Worm (Caenorhabditis elegans): ENCODE results near the gene F54D12.9.

Gene F54D12.9

DNA sequence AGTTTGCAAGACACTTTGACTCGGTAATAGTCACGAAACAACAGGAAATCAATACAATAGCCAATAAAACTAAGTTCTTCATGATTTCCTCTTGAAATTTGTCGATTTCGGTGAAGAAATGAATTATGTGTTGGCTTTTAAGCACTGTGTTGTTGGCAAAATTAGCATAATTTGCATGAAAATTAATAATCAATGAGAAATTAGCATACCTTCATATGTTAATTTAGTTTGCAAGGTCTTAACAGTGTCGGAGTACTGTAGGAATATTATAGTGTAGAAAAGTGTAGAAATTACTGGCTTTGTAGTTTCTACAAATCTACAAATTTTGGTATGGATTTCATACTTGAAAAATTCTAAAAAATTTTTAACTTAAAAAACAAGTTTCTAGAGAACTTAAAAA, at the start of gene F54D12.9:
Gene F54D12.9 (minus strand): TSS at position 101 of the 400 bp plus-strand sequence.
- TF ChIP-seq flt-1 (GFP tag; IDR thresholded peaks at IDR 0.05) (no peak), ref-1 (GFP tag; conservative IDR thresholded peaks at IDR 0.05) (no peak), cog-1 (tag; optimal IDR thresholded peaks at IDR 0.05) (no peak), ztf-23 (GFP tag; IDR thresholded peaks at IDR 0.05) (no peak), klf-2 (GFP tag; conservative IDR thresholded peaks at IDR 0.05) (no peak), tab-1 (GFP tag; IDR thresholded peaks at IDR 0.05) (no peak), T22C8.4 (GFP tag; IDR thresholded peaks at IDR 0.05) (no peak), ztf-29 (GFP tag; IDR thresholded peaks at IDR 0.05) (no peak), med-1 (GFP tag; optimal IDR thresholded peaks at IDR 0.05; ENCODE audit: insufficient read depth) (no peak)

DNA sequence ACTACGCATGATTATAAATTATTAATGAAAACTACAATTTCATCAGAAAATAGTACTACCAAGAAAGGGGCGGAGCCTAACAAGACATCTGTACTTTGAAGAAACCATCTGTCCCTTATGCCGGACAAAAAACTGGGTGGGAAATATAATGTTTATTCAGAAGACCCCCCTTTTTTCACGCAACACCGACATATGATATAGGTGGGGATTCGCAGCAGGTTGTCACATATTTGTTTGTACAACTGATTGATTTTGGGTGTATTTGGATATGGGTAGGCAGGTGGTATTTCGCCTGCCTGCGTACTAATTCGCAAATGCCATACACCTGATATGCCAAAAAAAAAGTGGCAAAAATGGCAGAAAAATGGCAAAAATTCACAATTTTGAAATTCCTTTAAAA, 42.1 kb upstream of the F54D12.9 start, which contains the start of gene Y51H7C.10:
Gene Y51H7C.10 (minus strand): TSS at position 101 of the 400 bp plus-strand sequence.
- TF ChIP-seq tab-1 (GFP tag; IDR thresholded peaks at IDR 0.05) (no peak), med-1 (GFP tag; optimal IDR thresholded peaks at IDR 0.05; ENCODE audit: insufficient read depth) (no peak), flt-1 (GFP tag; IDR thresholded peaks at IDR 0.05) (no peak), ztf-23 (GFP tag; IDR thresholded peaks at IDR 0.05) (no peak), ztf-29 (GFP tag; IDR thresholded peaks at IDR 0.05) (no peak), cog-1 (tag; optimal IDR thresholded peaks at IDR 0.05) (no peak), T22C8.4 (GFP tag; IDR thresholded peaks at IDR 0.05) (no peak), klf-2 (GFP tag; conservative IDR thresholded peaks at IDR 0.05) (no peak)

DNA sequence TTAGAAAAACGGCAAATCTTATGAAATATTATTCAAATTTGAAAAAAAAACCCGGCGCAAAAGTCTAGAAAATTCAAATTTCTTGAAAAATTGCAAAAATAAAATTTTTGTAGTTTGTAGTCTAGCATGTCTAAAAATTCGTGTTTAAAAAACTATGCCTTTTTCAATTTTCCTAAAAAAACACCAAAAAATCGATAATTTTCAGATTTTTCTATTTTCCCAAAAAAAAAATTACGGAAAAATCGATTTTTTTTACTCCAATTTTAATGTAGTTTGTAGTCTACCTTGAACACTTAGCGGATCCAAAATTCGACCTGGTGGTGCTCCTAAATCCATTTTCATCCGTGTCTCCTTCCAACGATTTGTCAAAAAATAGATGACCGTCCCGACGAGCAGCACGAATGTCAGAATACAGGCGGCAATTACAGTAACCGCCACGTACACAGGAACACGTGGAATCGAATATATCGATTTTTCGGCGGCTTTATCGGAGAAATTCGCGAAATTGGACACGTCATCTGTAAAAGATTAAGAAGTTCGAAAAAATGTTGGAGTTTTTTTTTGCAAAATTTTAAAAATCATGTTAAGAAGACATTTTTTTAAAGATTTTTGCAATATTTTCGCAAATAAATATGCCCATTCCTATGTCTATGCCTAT, 39.4 kb upstream of the F54D12.9 start:
- TF ChIP-seq T22C8.4 (GFP tag; IDR thresholded peaks at IDR 0.05) = no peak
- TF ChIP-seq klf-2 (GFP tag; conservative IDR thresholded peaks at IDR 0.05) = no peak
- no peak for TF ChIP-seq cog-1 (tag; optimal IDR thresholded peaks at IDR 0.05)
- TF ChIP-seq ref-1 (GFP tag; conservative IDR thresholded peaks at IDR 0.05) = no peak
- TF ChIP-seq med-1 (GFP tag; optimal IDR thresholded peaks at IDR 0.05; ENCODE audit: insufficient read depth) = no peak
- no peak for TF ChIP-seq tab-1 (GFP tag; IDR thresholded peaks at IDR 0.05)
- no peak for TF ChIP-seq ztf-23 (GFP tag; IDR thresholded peaks at IDR 0.05)
- TF ChIP-seq flt-1 (GFP tag; IDR thresholded peaks at IDR 0.05) = no peak
- no peak for TF ChIP-seq ztf-29 (GFP tag; IDR thresholded peaks at IDR 0.05)

DNA sequence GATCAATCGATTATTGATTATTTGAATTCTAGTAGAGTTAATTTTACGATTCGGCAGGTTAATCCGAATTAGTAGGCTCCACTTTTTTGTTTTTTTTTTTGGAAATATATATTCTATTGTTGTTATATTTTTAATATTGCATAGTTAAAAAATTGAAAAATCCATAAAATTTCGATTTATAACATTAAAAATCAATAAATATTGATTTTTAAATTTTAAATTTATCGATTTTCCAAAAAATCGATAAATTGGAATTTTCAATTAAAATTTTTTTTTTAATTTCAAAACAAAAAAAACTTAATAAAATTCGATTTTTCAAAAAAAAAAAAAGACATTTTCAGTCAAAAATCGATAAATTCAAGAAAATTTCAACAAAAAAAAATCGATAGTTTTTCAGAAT, 38.5 kb upstream of the F54D12.9 start:
- TF ChIP-seq flt-1 (GFP tag; IDR thresholded peaks at IDR 0.05) (no peak), T22C8.4 (GFP tag; IDR thresholded peaks at IDR 0.05) (peak; percentile 35; the same call in 1 of the 2 replicates)

DNA sequence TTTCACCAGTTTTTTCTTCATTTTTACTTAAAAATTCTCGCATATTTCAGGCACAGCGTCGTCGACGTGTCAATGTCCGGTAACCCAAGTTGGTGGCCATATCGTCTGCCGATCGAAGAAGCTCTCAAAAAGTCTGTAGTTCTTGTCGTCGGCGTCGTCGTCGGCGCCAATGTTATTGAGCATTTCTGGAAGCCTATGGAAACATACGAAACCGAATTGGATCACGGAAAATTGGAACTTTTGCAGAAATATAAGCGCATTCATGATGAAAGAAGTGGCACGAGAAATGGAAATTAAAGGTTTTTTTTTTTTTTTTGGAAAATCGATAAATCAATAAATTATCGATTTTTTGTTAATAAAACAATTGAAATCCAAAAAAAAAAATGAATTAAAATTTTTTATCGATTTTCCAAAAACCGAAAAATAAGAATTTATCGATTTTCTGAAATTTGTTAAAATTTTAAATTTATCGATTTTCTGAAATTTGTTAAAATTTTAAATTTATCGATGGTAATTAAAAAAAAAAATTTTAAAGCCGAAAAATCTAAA, 30.9 kb upstream of the F54D12.9 start, which contains the start of gene alkb-1:
Gene alkb-1 (plus strand): TSS at position 51 of the 549 bp plus-strand sequence.
- TF ChIP-seq ztf-23 (GFP tag; IDR thresholded peaks at IDR 0.05) = no peak
- no peak for TF ChIP-seq med-1 (GFP tag; optimal IDR thresholded peaks at IDR 0.05; ENCODE audit: insufficient read depth)
- peak; percentile 45; the same call in 1 of the 2 replicates for TF ChIP-seq T22C8.4 (GFP tag; IDR thresholded peaks at IDR 0.05)
- no peak for TF ChIP-seq ztf-29 (GFP tag; IDR thresholded peaks at IDR 0.05)

DNA sequence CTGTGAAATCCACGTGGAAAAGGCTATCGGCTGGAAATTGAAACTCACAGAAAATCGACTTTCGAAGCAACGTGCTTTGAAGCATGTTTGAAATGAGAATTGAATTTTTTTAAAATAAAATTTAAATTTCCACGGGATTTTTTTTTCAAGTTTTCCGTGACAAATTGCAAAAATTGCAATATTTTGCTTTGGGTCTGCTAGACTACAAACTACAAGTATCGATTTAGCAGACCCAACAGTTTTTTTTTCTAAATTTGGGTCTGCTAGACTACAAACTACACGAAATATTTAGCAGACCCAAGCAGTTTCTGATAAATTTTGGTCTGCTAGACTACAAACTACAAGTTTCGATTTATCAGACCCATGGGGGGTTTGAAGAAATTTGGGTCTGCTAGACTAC, 29.9 kb upstream of the F54D12.9 start, which contains the start of gene Y51H7C.9:
Gene Y51H7C.9 (minus strand): TSS at position 101 of the 400 bp plus-strand sequence.
- TF ChIP-seq tab-1 (GFP tag; IDR thresholded peaks at IDR 0.05) (no peak), ztf-23 (GFP tag; IDR thresholded peaks at IDR 0.05) (no peak), T22C8.4 (GFP tag; IDR thresholded peaks at IDR 0.05) (no peak), ztf-29 (GFP tag; IDR thresholded peaks at IDR 0.05) (no peak), med-1 (GFP tag; optimal IDR thresholded peaks at IDR 0.05; ENCODE audit: insufficient read depth) (no peak), cog-1 (tag; optimal IDR thresholded peaks at IDR 0.05) (no peak), ref-1 (GFP tag; conservative IDR thresholded peaks at IDR 0.05) (no peak), flt-1 (GFP tag; IDR thresholded peaks at IDR 0.05) (no peak), klf-2 (GFP tag; conservative IDR thresholded peaks at IDR 0.05) (no peak)

DNA sequence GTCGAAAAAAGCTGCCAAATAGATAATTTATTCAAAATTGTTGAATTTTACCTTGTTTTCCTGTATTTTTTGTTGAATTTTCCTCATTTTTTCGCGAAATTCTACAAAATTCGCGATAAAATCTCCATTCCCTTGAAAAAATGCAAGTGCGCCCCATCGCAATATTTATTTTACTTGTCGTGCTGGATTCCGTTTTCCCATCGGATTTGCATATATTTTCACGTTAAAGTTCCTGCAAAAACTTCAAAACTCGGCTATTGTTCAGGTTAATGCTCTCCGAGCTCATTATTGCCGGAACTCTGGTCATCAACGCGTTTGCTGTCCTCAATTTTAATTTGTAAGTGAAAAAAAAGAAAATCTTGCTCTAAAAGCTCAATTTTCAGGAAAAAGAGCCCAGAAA, 21.5 kb upstream of the F54D12.9 start, which contains the start of the genes Y51H7C.41 and cogc-4:
Gene Y51H7C.41 (plus strand): TSS at position 266 of the 400 bp plus-strand sequence.
Gene cogc-4 (plus strand): TSS at position 386 of the 400 bp plus-strand sequence.
- TF ChIP-seq T22C8.4 (GFP tag; IDR thresholded peaks at IDR 0.05) (no peak), ztf-29 (GFP tag; IDR thresholded peaks at IDR 0.05) (no peak), med-1 (GFP tag; optimal IDR thresholded peaks at IDR 0.05; ENCODE audit: insufficient read depth) (no peak)

DNA sequence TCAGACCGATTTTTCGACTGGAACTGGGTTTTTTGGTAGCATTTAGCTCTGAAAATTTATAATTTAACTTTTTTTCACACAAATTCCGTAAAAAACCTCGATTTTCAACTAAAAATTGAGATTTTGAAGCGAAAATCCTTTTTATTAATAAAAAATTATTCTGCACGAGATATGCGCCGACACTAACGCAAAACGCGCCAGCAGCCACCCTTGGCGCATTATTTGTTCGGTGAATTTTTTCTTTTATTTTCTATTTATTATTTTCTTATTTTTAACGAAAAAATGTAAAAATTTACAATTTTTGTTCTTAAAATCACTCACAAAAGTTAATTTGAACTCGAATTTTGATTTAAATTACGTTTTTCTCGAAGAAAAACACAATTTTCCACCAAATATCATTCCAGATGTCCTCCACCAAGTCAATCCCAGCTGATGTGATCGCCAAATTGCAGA, 20.7 kb upstream of the F54D12.9 start, which contains the start of gene Y51H7C.7:
Gene Y51H7C.7 (plus strand): TSS at position 403 of the 453 bp plus-strand sequence.
- TF ChIP-seq ztf-29 (GFP tag; IDR thresholded peaks at IDR 0.05) (no peak), flt-1 (GFP tag; IDR thresholded peaks at IDR 0.05) (no peak), med-1 (GFP tag; optimal IDR thresholded peaks at IDR 0.05; ENCODE audit: insufficient read depth) (no peak), cog-1 (tag; optimal IDR thresholded peaks at IDR 0.05) (no peak), ztf-23 (GFP tag; IDR thresholded peaks at IDR 0.05) (no peak), ref-1 (GFP tag; conservative IDR thresholded peaks at IDR 0.05) (no peak), tab-1 (GFP tag; IDR thresholded peaks at IDR 0.05) (no peak), klf-2 (GFP tag; conservative IDR thresholded peaks at IDR 0.05) (no peak), T22C8.4 (GFP tag; IDR thresholded peaks at IDR 0.05) (no peak)

DNA sequence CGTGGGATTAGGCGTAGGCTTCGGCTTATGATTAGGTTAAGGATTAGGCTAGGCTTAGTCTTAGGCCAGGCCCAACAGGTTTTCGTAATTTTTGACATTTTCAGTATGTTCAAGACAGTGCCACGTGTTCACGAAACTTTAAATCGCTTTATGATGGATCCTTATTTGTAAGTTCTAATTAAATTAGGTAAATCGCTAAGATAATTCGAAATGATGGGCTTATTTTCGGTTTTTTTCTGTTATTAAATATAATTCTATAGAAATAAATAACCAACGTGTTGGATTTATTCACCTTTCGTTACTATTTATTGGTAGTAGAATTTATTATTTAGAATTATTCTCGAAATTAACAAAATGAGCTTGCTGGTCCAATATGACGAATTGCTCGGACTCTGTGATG, 20.0 kb upstream of the F54D12.9 start, which contains the start of gene Y51H7C.8:
Gene Y51H7C.8 (plus strand): TSS at position 301 of the 400 bp plus-strand sequence.
- no peak for TF ChIP-seq T22C8.4 (GFP tag; IDR thresholded peaks at IDR 0.05)
- TF ChIP-seq klf-2 (GFP tag; conservative IDR thresholded peaks at IDR 0.05) = no peak
- no peak for TF ChIP-seq cog-1 (tag; optimal IDR thresholded peaks at IDR 0.05)
- TF ChIP-seq ztf-29 (GFP tag; IDR thresholded peaks at IDR 0.05) = no peak
- no peak for TF ChIP-seq tab-1 (GFP tag; IDR thresholded peaks at IDR 0.05)
- TF ChIP-seq flt-1 (GFP tag; IDR thresholded peaks at IDR 0.05) = no peak
- TF ChIP-seq ref-1 (GFP tag; conservative IDR thresholded peaks at IDR 0.05) = no peak
- no peak for TF ChIP-seq ztf-23 (GFP tag; IDR thresholded peaks at IDR 0.05)
- TF ChIP-seq med-1 (GFP tag; optimal IDR thresholded peaks at IDR 0.05; ENCODE audit: insufficient read depth) = no peak

Measured in whole organism, midembryonic.